Fruit fly (Drosophila melanogaster): ENCODE measurements around the gene CG3225.

CG3225 gene

DNA sequence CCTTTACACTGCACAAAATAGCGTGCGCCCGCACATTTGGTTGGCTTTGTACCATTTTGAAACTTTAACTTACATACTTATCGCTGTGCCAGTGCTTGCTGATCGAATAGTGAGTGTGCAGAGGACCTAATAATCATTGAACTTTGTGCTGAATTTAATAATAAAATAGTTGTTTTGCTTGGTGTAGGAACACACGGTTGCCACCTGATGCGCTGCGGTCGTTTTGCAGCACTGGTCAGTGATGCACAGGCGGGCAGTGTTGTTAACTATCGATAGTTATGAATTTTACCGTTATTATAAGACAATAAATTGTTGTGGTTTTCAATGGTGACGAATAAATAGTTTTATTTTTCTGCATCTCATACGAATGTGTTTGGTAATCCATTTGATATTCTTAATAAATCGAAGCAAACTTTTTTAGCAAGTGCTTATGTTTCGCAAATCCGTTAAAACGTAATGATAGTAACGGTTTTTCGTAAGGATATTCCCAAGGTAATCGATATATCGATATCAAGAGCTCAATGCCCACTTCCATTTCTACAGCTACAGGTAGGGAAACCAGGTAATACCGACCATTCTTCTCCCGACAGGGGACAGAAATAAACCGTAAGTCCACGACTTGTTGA is 19.8 kb upstream of the CG3225 start, which contains the start of the genes tank and CG12194 (continued):
- TF ChIP-seq CG2875 (GFP tag; optimal IDR thresholded peaks at IDR 0.05) (peak; percentile 99), CG1603 (tag; optimal IDR thresholded peaks at IDR 0.05) (peak; percentile 99), grn (GFP tag; optimal IDR thresholded peaks at IDR 0.05) (peak; percentile 89), ttk (GFP tag; IDR thresholded peaks at IDR 0.05) (peak; percentile 100), cad (GFP tag; optimal IDR thresholded peaks at IDR 0.05) (no peak), Hmr (GFP tag; optimal IDR thresholded peaks at IDR 0.05) (peak; percentile 99), CG31365 (tag; optimal IDR thresholded peaks at IDR 0.05) (peak; percentile 91), Dp (GFP tag; optimal IDR thresholded peaks at IDR 0.05) (peak; percentile 42), dpn (GFP tag; optimal IDR thresholded peaks at IDR 0.05) (peak; percentile 99), CG16779 (GFP tag; IDR thresholded peaks at IDR 0.05) (peak; percentile 99), crc (GFP tag; optimal IDR thresholded peaks at IDR 0.05) (peak; percentile 99), CG3281 (GFP tag; optimal IDR thresholded peaks at IDR 0.05) (peak; percentile 98), stc (GFP tag; IDR thresholded peaks at IDR 0.05) (peak; percentile 99), YL-1 (GFP tag; optimal IDR thresholded peaks at IDR 0.05) (peak; percentile 98), CG16863 (GFP tag; optimal IDR thresholded peaks at IDR 0.05) (peak; percentile 99), CG11723 (GFP tag; optimal IDR thresholded peaks at IDR 0.05) (peak; percentile 98), bigmax (GFP tag; optimal IDR thresholded peaks at IDR 0.05) (peak; percentile 82), dmrt11E (tag; optimal IDR thresholded peaks at IDR 0.05) (peak; percentile 98), Antp (GFP tag; optimal IDR thresholded peaks at IDR 0.05) (peak; percentile 99), aop (GFP tag; IDR thresholded peaks at IDR 0.05) (peak; percentile 95), Chrac-16 (GFP tag; optimal IDR thresholded peaks at IDR 0.05) (peak; percentile 99), BtbVII (GFP tag; optimal IDR thresholded peaks at IDR 0.05) (peak; percentile 98), pb (GFP tag; optimal IDR thresholded peaks at IDR 0.05) (peak; percentile 99), CG11085 (GFP tag; IDR thresholded peaks at IDR 0.05) (peak; percentile 98), Neu2 (GFP tag; optimal IDR thresholded peaks at IDR 0.05; ENCODE audit: borderline replicate concordance) (peak; percentile 93), ftz-f1 (GFP tag; optimal IDR thresholded peaks at IDR 0.05) (peak; percentile 90), MBD-R2 (GFP tag; IDR thresholded peaks at IDR 0.05) (peak; percentile 99), CG11695 (GFP tag; IDR thresholded peaks at IDR 0.05) (peak; percentile 99), Hey (tag; optimal IDR thresholded peaks at IDR 0.05) (peak; percentile 85), ro (GFP tag; IDR thresholded peaks at IDR 0.05) (peak; percentile 98), Myb (GFP tag; optimal IDR thresholded peaks at IDR 0.05) (peak; percentile 98), HLH54F (GFP tag; optimal IDR thresholded peaks at IDR 0.05) (peak; percentile 99), so (GFP tag; IDR thresholded peaks at IDR 0.05) (peak; percentile 99), CG2116 (GFP tag; optimal IDR thresholded peaks at IDR 0.05) (peak; percentile 90), lov (optimal IDR thresholded peaks at IDR 0.05) (no peak), lov (GFP tag; IDR thresholded peaks at IDR 0.05) (peak; percentile 99), HLHmδ (GFP tag; optimal IDR thresholded peaks at IDR 0.05) (no peak), sug (tag; optimal IDR thresholded peaks at IDR 0.05) (peak; percentile 87), TFAM (GFP tag; optimal IDR thresholded peaks at IDR 0.05) (peak; percentile 94), H2.0 (GFP tag; IDR thresholded peaks at IDR 0.05) (peak; percentile 99), grau (tag; optimal IDR thresholded peaks at IDR 0.05) (peak; percentile 97), Fer3 (tag; optimal IDR thresholded peaks at IDR 0.05) (peak; percentile 98), hth (optimal IDR thresholded peaks at IDR 0.05) (no peak), kah (GFP tag; optimal IDR thresholded peaks at IDR 0.05) (peak; percentile 84), CG1529 (GFP tag; optimal IDR thresholded peaks at IDR 0.05) (peak; percentile 98), lbe (GFP tag; optimal IDR thresholded peaks at IDR 0.05) (peak; percentile 95), croc (GFP tag; conservative IDR thresholded peaks at IDR 0.05) (peak; percentile 99), tll (GFP tag; optimal IDR thresholded peaks at IDR 0.05) (peak in 1 of 2 experiments; percentile 31), fu2 (GFP tag; optimal IDR thresholded peaks at IDR 0.05) (peak; percentile 99), PHDP (tag; optimal IDR thresholded peaks at IDR 0.05) (peak; percentile 99), Six4 (GFP tag; optimal IDR thresholded peaks at IDR 0.05) (peak; percentile 99)

All from whole organism, embryonic.